Worm (Caenorhabditis elegans) whole organism, L2 larva: ENCODE measurements around the gene F14H3.5.

Source experiments
- Y55F3AM.14 ChIP-seq: fragments of 200-800 bp; sonication (Bioruptor generic); optimal IDR thresholded peaks from 2 replicates; lab custom pipeline; 2018; ENCODE audit warnings: mild to moderate bottlenecking, missing genetic modification characterization, missing compliant biosample characterization
- ZK546.5 ChIP-seq: sonication (generic microtip); optimal IDR thresholded peaks from 2 replicates; lab custom pipeline; 2017; ENCODE audit warnings: missing biosample characterization, missing genetic modification characterization
- alr-1 ChIP-seq: fragments of 150-350 bp; optimal IDR thresholded peaks from 2 replicates; lab custom pipeline; 2014; ENCODE audit warnings: missing biosample characterization, missing genetic modification characterization
- ama-1 ChIP-seq: fragments of 150-350 bp; optimal IDR thresholded peaks from 2 replicates; lab custom pipeline; 2018; ENCODE audit warnings: inconsistent platforms
- blmp-1 ChIP-seq: sonication (generic microtip); optimal IDR thresholded peaks from 2 replicates; lab custom pipeline; 2017; ENCODE audit warnings: missing genetic modification characterization, mild to moderate bottlenecking, missing compliant biosample characterization, antibody characterized with exemption, moderate library complexity; ENCODE audit not compliant: insufficient read depth
- ceh-16 ChIP-seq: fragments of 150-350 bp; optimal IDR thresholded peaks from 2 replicates; lab custom pipeline; 2014; ENCODE audit warnings: missing biosample characterization, missing genetic modification characterization
- crh-2 ChIP-seq: sonication (generic microtip); optimal IDR thresholded peaks from 2 replicates; lab custom pipeline; 2017; ENCODE audit warnings: missing biosample characterization, missing genetic modification characterization
- dmd-4 ChIP-seq: sonication (generic microtip); optimal IDR thresholded peaks from 2 replicates; lab custom pipeline; 2017; ENCODE audit warnings: missing biosample characterization, missing genetic modification characterization
- egl-27 ChIP-seq: sonication (generic microtip); optimal IDR thresholded peaks from 3 replicates; lab custom pipeline; 2017; ENCODE audit warnings: missing biosample characterization, missing genetic modification reagents, missing genetic modification characterization
- elt-1 ChIP-seq: fragments of 150-350 bp; optimal IDR thresholded peaks from 2 replicates; lab custom pipeline; 2014; ENCODE audit warnings: missing biosample characterization, missing genetic modification characterization
- elt-3 ChIP-seq: sonication (generic microtip); optimal IDR thresholded peaks from 2 replicates; lab custom pipeline; 2017; ENCODE audit warnings: missing biosample characterization, missing genetic modification characterization
- lin-11 ChIP-seq: fragments of 150-350 bp; sonication (generic microtip); optimal IDR thresholded peaks from 2 replicates; lab custom pipeline; 2014; ENCODE audit warnings: missing biosample characterization, missing genetic modification characterization, inconsistent platforms, mixed read lengths
- lin-39 ChIP-seq: fragments of 150-350 bp; optimal IDR thresholded peaks from 2 replicates; lab custom pipeline; 2014; ENCODE audit warnings: missing biosample characterization, missing genetic modification reagents, missing genetic modification characterization
- lsy-2 ChIP-seq, 2 experiments: fragments of 150-350 bp in 1 of 2; sonication (generic microtip) in 1 of 2; optimal IDR thresholded peaks; 2 replicates each; lab custom pipeline; 2014 to 2017; ENCODE audit warnings: missing biosample characterization in 2 of 2, missing genetic modification characterization in 2 of 2
- mab-5 ChIP-seq: fragments of 150-350 bp; optimal IDR thresholded peaks from 2 replicates; lab custom pipeline; 2014; ENCODE audit warnings: missing biosample characterization, missing genetic modification characterization
- mbf-1 ChIP-seq: sonication (generic microtip); optimal IDR thresholded peaks from 2 replicates; lab custom pipeline; 2017; ENCODE audit warnings: missing biosample characterization, missing genetic modification characterization
- mdl-1 ChIP-seq, 2 experiments: fragments of 150-350 bp in 1 of 2; sonication (generic microtip) in 1 of 2; optimal IDR thresholded peaks; 2 replicates each; lab custom pipeline; 2017; ENCODE audit warnings: missing biosample characterization in 2 of 2, missing genetic modification characterization in 2 of 2
- nhr-10 ChIP-seq: sonication (generic microtip); optimal IDR thresholded peaks from 2 replicates; lab custom pipeline; 2017; ENCODE audit warnings: missing biosample characterization, missing genetic modification characterization
- nhr-11 ChIP-seq: fragments of 150-350 bp; optimal IDR thresholded peaks from 2 replicates; lab custom pipeline; 2014; ENCODE audit warnings: missing biosample characterization, missing genetic modification characterization
- nhr-129 ChIP-seq: fragments of 150-350 bp; optimal IDR thresholded peaks from 2 replicates; lab custom pipeline; 2014; ENCODE audit warnings: missing biosample characterization, missing genetic modification characterization
- nhr-237 ChIP-seq: fragments of 150-350 bp; optimal IDR thresholded peaks from 2 replicates; lab custom pipeline; 2014; ENCODE audit warnings: missing biosample characterization, missing genetic modification characterization
- nhr-6 ChIP-seq: fragments of 150-350 bp; optimal IDR thresholded peaks from 2 replicates; lab custom pipeline; 2014; ENCODE audit warnings: missing biosample characterization, missing genetic modification characterization
- nhr-77 ChIP-seq: fragments of 150-350 bp; optimal IDR thresholded peaks from 2 replicates; lab custom pipeline; 2014; ENCODE audit warnings: missing biosample characterization, missing genetic modification characterization
- peb-1 ChIP-seq: fragments of 150-350 bp; optimal IDR thresholded peaks from 2 replicates; lab custom pipeline; 2014; ENCODE audit warnings: missing biosample characterization, missing genetic modification characterization
- sem-4 ChIP-seq: fragments of 150-350 bp; optimal IDR thresholded peaks from 2 replicates; lab custom pipeline; 2014; ENCODE audit warnings: missing biosample characterization, missing genetic modification reagents, missing genetic modification characterization
- snpc-4 ChIP-seq: fragments of 150-350 bp; optimal IDR thresholded peaks from 2 replicates; lab custom pipeline; 2014; ENCODE audit warnings: missing biosample characterization, missing genetic modification characterization
- unc-39 ChIP-seq: fragments of 150-350 bp; optimal IDR thresholded peaks from 2 replicates; lab custom pipeline; 2014; ENCODE audit warnings: missing biosample characterization, missing genetic modification characterization
- unc-55 ChIP-seq: fragments of 150-350 bp; sonication (generic microtip); optimal IDR thresholded peaks from 3 replicates; lab custom pipeline; 2014; ENCODE audit warnings: missing biosample characterization, missing genetic modification reagents, missing genetic modification characterization
- unc-62 ChIP-seq: fragments of 150-350 bp; optimal IDR thresholded peaks from 2 replicates; lab custom pipeline; 2014; ENCODE audit warnings: missing biosample characterization, missing genetic modification reagents, missing genetic modification characterization
- zag-1 ChIP-seq: fragments of 150-350 bp; optimal IDR thresholded peaks from 2 replicates; lab custom pipeline; 2014; ENCODE audit warnings: missing biosample characterization, missing genetic modification characterization
- ztf-1 ChIP-seq: fragments of 200-800 bp; sonication (Bioruptor generic); conservative IDR thresholded peaks from 2 replicates; pipeline ENCODE4 v1.3.6; 2022; ENCODE audit warnings: missing genetic modification characterization, missing compliant biosample characterization
- ztf-11 ChIP-seq: sonication (generic microtip); optimal IDR thresholded peaks from 2 replicates; lab custom pipeline; 2017; ENCODE audit warnings: missing biosample characterization, missing genetic modification characterization
- ztf-4 ChIP-seq: fragments of 150-350 bp; optimal IDR thresholded peaks from 2 replicates; lab custom pipeline; 2014; ENCODE audit warnings: missing biosample characterization, missing genetic modification characterization

F14H3.5 gene

ce11 chrV:16058872-16059271 is 2.0 kb upstream of the F14H3.5 start, which contains the start of gene F14H3.6:
F14H3.6 (minus strand) TSS chrV:16058893.
- TF ChIP-seq ZK546.5: no peak
- no peak for TF ChIP-seq ceh-16 (tag; lab: Kevin White, UChicago)
- TF ChIP-seq nhr-10 (tag; lab: Kevin White, UChicago): no peak
- no peak for TF ChIP-seq lin-39 (tag; lab: Kevin White, UChicago)
- TF ChIP-seq elt-1 (tag; lab: Kevin White, UChicago): no peak

- TF ChIP-seq ceh-16 (tag; lab: Kevin White, UChicago) (no peak), egl-27 (tag; lab: Kevin White, UChicago) (no peak), nhr-77 (tag; lab: Kevin White, UChicago) (no peak), zag-1 (no peak), crh-2 (tag; lab: Kevin White, UChicago) (no peak)
Measured at ce11 chrV:16055031-16055430, 1.8 kb downstream of the F14H3.5 start, which contains the start of gene F14H3.4. F14H3.4 (minus strand) TSS chrV:16055072.

ce11 chrV:16053373-16053772 is 3.5 kb downstream of the F14H3.5 start, which contains the start of gene F14H3.3:
F14H3.3 (minus strand) TSS chrV:16053473.
- TF ChIP-seq mab-5: no peak
- no peak for TF ChIP-seq peb-1
- TF ChIP-seq alr-1 (tag; lab: Kevin White, UChicago): no peak
- TF ChIP-seq nhr-6 (tag; lab: Kevin White, UChicago): no peak
- TF ChIP-seq ceh-16 (tag; lab: Kevin White, UChicago): no peak
- no peak for TF ChIP-seq unc-39
- no peak for TF ChIP-seq ama-1 (lab: Kevin White, UChicago)
- TF ChIP-seq unc-55 (GFP tag; lab: Kevin White, UChicago): no peak
- TF ChIP-seq lsy-2 (tag; optimal IDR thresholded peaks at IDR 0.05; lab: Kevin White, UChicago): no peak
- TF ChIP-seq snpc-4 (tag; lab: Kevin White, UChicago): no peak
- TF ChIP-seq, all 48 proteins: peak for 0

ce11 chrV:16049177-16049576 is 7.7 kb downstream of the F14H3.5 start, which contains the start of gene best-12:
best-12 (plus strand) TSS chrV:16049477.
- no peak for TF ChIP-seq unc-62 (GFP tag; lab: Kevin White, UChicago)

ce11 chrV:16047508-16047907 is 9.4 kb downstream of the F14H3.5 start, which contains the start of gene str-198:
str-198 (plus strand) TSS chrV:16047808.
- TF ChIP-seq Y55F3AM.14 (GFP tag; lab: Kevin White, UChicago) (no peak), ceh-16 (tag; lab: Kevin White, UChicago) (no peak), sem-4 (tag; lab: Kevin White, UChicago) (no peak), dmd-4 (no peak), crh-2 (tag; lab: Kevin White, UChicago) (no peak), nhr-129 (tag; lab: Kevin White, UChicago) (no peak), ama-1 (lab: Kevin White, UChicago) (no peak), ZK546.5 (no peak), ztf-4 (tag; lab: Kevin White, UChicago) (no peak), nhr-11 (tag; lab: Kevin White, UChicago) (no peak), peb-1 (no peak), mbf-1 (tag; lab: Kevin White, UChicago) (no peak), elt-3 (tag; lab: Kevin White, UChicago) (no peak), blmp-1 (tag; lab: Kevin White, UChicago) (no peak), ztf-11 (tag; lab: Kevin White, UChicago) (no peak), elt-1 (tag; lab: Kevin White, UChicago) (no peak), mdl-1 (tag; optimal IDR thresholded peaks at IDR 0.05; lab: Kevin White, UChicago) (no peak)

- TF ChIP-seq lin-39 (tag; lab: Kevin White, UChicago) (no peak), lin-11 (tag; lab: Kevin White, UChicago) (no peak), nhr-237 (tag; lab: Kevin White, UChicago) (no peak), nhr-6 (tag; lab: Kevin White, UChicago) (no peak), nhr-129 (tag; lab: Kevin White, UChicago) (no peak), sem-4 (tag; lab: Kevin White, UChicago) (no peak), ztf-1 (GFP tag; lab: Robert Waterston, UW) (no peak), mbf-1 (tag; lab: Kevin White, UChicago) (no peak)
Measured at ce11 chrV:16047052-16047451, 9.8 kb downstream of the F14H3.5 start.
